Fruit fly (Drosophila melanogaster) whole organism, embryonic: Measurements from ENCODE around the gene Crtc.

Source experiments
- Adf1 ChIP-seq: fragments of 200-800 bp; sonication (Bioruptor generic); IDR thresholded peaks from 2 replicates; pipeline ENCODE4 v1.3.6; 2022; ENCODE audit warnings: missing biosample characterization, missing genetic modification characterization
- Atf6 ChIP-seq: fragments of 200-800 bp; sonication (Bioruptor generic); IDR thresholded peaks from 2 replicates; pipeline ENCODE4 v1.3.6; 2022; ENCODE audit warnings: missing biosample characterization, missing genetic modification characterization
- CG10431 ChIP-seq: fragments of 200-800 bp; sonication (Bioruptor generic); optimal IDR thresholded peaks from 3 replicates; lab custom pipeline; 2018; ENCODE audit warnings: missing biosample characterization, mild to moderate bottlenecking, missing genetic modification characterization
- CG11093 ChIP-seq: fragments of 200-800 bp; sonication (Bioruptor generic); IDR thresholded peaks from 3 replicates; pipeline ENCODE4 v1.3.6; 2022; ENCODE audit warnings: missing biosample characterization, missing genetic modification characterization
- CG11696 ChIP-seq: fragments of 200-800 bp; sonication (Bioruptor generic); IDR thresholded peaks from 2 replicates; pipeline ENCODE4 v1.3.6; 2022; ENCODE audit warnings: missing biosample characterization, missing genetic modification characterization
- CG13624 ChIP-seq: fragments of 200-800 bp; sonication (Bioruptor generic); optimal IDR thresholded peaks from 2 replicates; lab custom pipeline; 2016; ENCODE audit warnings: missing biosample characterization, missing genetic modification characterization
- CG13775 ChIP-seq: fragments of 200-800 bp; sonication (Bioruptor generic); optimal IDR thresholded peaks from 3 replicates; lab custom pipeline; 2017; ENCODE audit warnings: missing biosample characterization, mild to moderate bottlenecking, missing genetic modification characterization
- CG15696 ChIP-seq: fragments of 200-800 bp; sonication (Bioruptor generic); optimal IDR thresholded peaks from 2 replicates; lab custom pipeline; 2019; ENCODE audit warnings: missing biosample characterization, mild to moderate bottlenecking, missing genetic modification characterization, moderate library complexity
- CG1603 ChIP-seq: fragments of 200-800 bp; sonication (Bioruptor generic); optimal IDR thresholded peaks from 2 replicates; lab custom pipeline; 2019; ENCODE audit warnings: missing biosample characterization, mild to moderate bottlenecking, missing genetic modification characterization, moderate library complexity
- CG17359 ChIP-seq: fragments of 200-800 bp; sonication (Bioruptor generic); optimal IDR thresholded peaks from 3 replicates; lab custom pipeline; 2018; ENCODE audit warnings: missing biosample characterization, mild to moderate bottlenecking, missing genetic modification characterization, moderate library complexity
- CG18619 ChIP-seq: fragments of 200-800 bp; sonication (Bioruptor generic); optimal IDR thresholded peaks from 3 replicates; lab custom pipeline; 2017; ENCODE audit warnings: missing biosample characterization, mild to moderate bottlenecking, missing genetic modification characterization
- CG34422 ChIP-seq: fragments of 200-800 bp; sonication (Bioruptor generic); IDR thresholded peaks from 3 replicates; pipeline ENCODE4 v1.3.6; 2022; ENCODE audit warnings: missing biosample characterization, missing genetic modification characterization
- CG7357 ChIP-seq: fragments of 200-800 bp; sonication (Bioruptor generic); IDR thresholded peaks from 3 replicates; pipeline ENCODE4 v1.3.6; 2022; ENCODE audit warnings: missing biosample characterization, missing genetic modification characterization
- CG7745 ChIP-seq: fragments of 200-800 bp; sonication (Bioruptor generic); optimal IDR thresholded peaks from 2 replicates; lab custom pipeline; 2018; ENCODE audit warnings: missing biosample characterization, mild to moderate bottlenecking, missing genetic modification characterization, moderate library complexity
- CHES-1-like ChIP-seq: fragments of 200-800 bp; sonication (Bioruptor generic); optimal IDR thresholded peaks from 2 replicates; lab custom pipeline; 2016; ENCODE audit warnings: missing biosample characterization, missing genetic modification characterization
- Dbx ChIP-seq: fragments of 200-800 bp; sonication (Bioruptor generic); IDR thresholded peaks from 3 replicates; pipeline ENCODE4 v1.3.6; 2022; ENCODE audit warnings: missing biosample characterization, missing genetic modification characterization
- Dp ChIP-seq: fragments of 200-800 bp; sonication (Bioruptor generic); optimal IDR thresholded peaks from 2 replicates; lab custom pipeline; 2018; ENCODE audit warnings: missing biosample characterization, mild to moderate bottlenecking, missing genetic modification characterization, moderate library complexity
- GATAe ChIP-seq: fragments of 200-800 bp; sonication (Bioruptor generic); conservative IDR thresholded peaks from 2 replicates; pipeline ENCODE4 v1.3.6; 2022; ENCODE audit warnings: missing biosample characterization, missing genetic modification characterization
- H2.0 ChIP-seq: fragments of 200-800 bp; sonication (Bioruptor generic); IDR thresholded peaks from 2 replicates; pipeline ENCODE4 v1.3.6; 2022; ENCODE audit warnings: missing biosample characterization, missing genetic modification characterization
- HHEX ChIP-seq: fragments of 200-800 bp; sonication (Bioruptor generic); optimal IDR thresholded peaks from 3 replicates; lab custom pipeline; 2017; ENCODE audit warnings: missing biosample characterization, mild to moderate bottlenecking, missing genetic modification characterization, missing genetic modification reagents
- HLH3B ChIP-seq: fragments of 200-800 bp; sonication (Bioruptor generic); IDR thresholded peaks from 2 replicates; pipeline ENCODE4 v1.3.6; 2022; ENCODE audit warnings: missing biosample characterization, missing genetic modification characterization
- Hand ChIP-seq: fragments of 200-800 bp; sonication (Bioruptor generic); optimal IDR thresholded peaks from 2 replicates; lab custom pipeline; 2017; ENCODE audit warnings: mild to moderate bottlenecking, missing biosample characterization, missing genetic modification reagents, missing genetic modification characterization
- MESR4 ChIP-seq: fragments of 200-800 bp; sonication (Bioruptor generic); optimal IDR thresholded peaks from 2 replicates; lab custom pipeline; 2018; ENCODE audit warnings: missing biosample characterization, mild to moderate bottlenecking, missing genetic modification characterization, moderate library complexity
- Max ChIP-seq: fragments of 200-800 bp; sonication (Bioruptor generic); optimal IDR thresholded peaks from 2 replicates; lab custom pipeline; 2016; ENCODE audit warnings: missing biosample characterization, mild to moderate bottlenecking, missing genetic modification characterization
- Meics ChIP-seq: fragments of 200-800 bp; sonication (Bioruptor generic); optimal IDR thresholded peaks from 2 replicates; lab custom pipeline; 2017; ENCODE audit warnings: missing biosample characterization, mild to moderate bottlenecking, missing genetic modification characterization
- Nf-YB ChIP-seq: fragments of 200-800 bp; sonication (Bioruptor generic); optimal IDR thresholded peaks from 3 replicates; lab custom pipeline; 2019; ENCODE audit warnings: missing biosample characterization, mild to moderate bottlenecking, missing genetic modification characterization, moderate library complexity
- NfI ChIP-seq: fragments of 200-800 bp; sonication (Bioruptor generic); optimal IDR thresholded peaks from 3 replicates; lab custom pipeline; 2018; ENCODE audit warnings: missing biosample characterization, mild to moderate bottlenecking, missing genetic modification characterization, moderate library complexity
- Ravus ChIP-seq: fragments of 200-800 bp; sonication (Bioruptor generic); IDR thresholded peaks from 2 replicates; pipeline ENCODE4 v1.3.6; 2022; ENCODE audit warnings: missing biosample characterization, missing genetic modification characterization
- Scr ChIP-seq: fragments of 200-800 bp; sonication (Bioruptor generic); IDR thresholded peaks from 2 replicates; pipeline ENCODE4 v1.3.6; 2022; ENCODE audit warnings: missing biosample characterization, missing genetic modification characterization; ENCODE audit not compliant: partially characterized antibody
- Sox100B ChIP-seq: fragments of 200-800 bp; sonication (Bioruptor generic); optimal IDR thresholded peaks from 3 replicates; lab custom pipeline; 2018; ENCODE audit warnings: missing biosample characterization, mild to moderate bottlenecking, missing genetic modification characterization
- ato ChIP-seq: fragments of 200-800 bp; sonication (Bioruptor generic); IDR thresholded peaks from 2 replicates; pipeline ENCODE4 v1.3.6; 2022; ENCODE audit warnings: missing biosample characterization, missing genetic modification characterization; ENCODE audit not compliant: partially characterized antibody
- bowl ChIP-seq: fragments of 200-800 bp; sonication (Bioruptor generic); IDR thresholded peaks from 2 replicates; pipeline ENCODE4 v1.3.6; 2022; ENCODE audit warnings: missing biosample characterization, missing genetic modification characterization
- br ChIP-seq: fragments of >200 bp; optimal IDR thresholded peaks from 2 replicates; lab custom pipeline; 2017
- bsh ChIP-seq, 2 experiments: fragments of 200-800 bp; sonication (Bioruptor generic); optimal IDR thresholded peaks; 2 replicates each; lab custom pipeline; 2017 to 2018; ENCODE audit warnings: mild to moderate bottlenecking in 2 of 2, missing biosample characterization in 2 of 2, missing genetic modification characterization in 2 of 2, moderate library complexity in 1 of 2
- crc ChIP-seq: fragments of 200-800 bp; sonication (Bioruptor generic); optimal IDR thresholded peaks from 2 replicates; lab custom pipeline; 2016; ENCODE audit warnings: missing biosample characterization, missing genetic modification characterization
- crp ChIP-seq, 2 experiments: fragments of 200-800 bp; sonication (Bioruptor generic); optimal IDR thresholded peaks; 2 replicates in 1 of 2; 3 replicates in 1 of 2; lab custom pipeline; 2017; ENCODE audit warnings: missing biosample characterization in 2 of 2, missing genetic modification characterization in 2 of 2, mild to moderate bottlenecking in 1 of 2, moderate library complexity in 1 of 2
- grn ChIP-seq: fragments of 200-800 bp; sonication (Bioruptor generic); optimal IDR thresholded peaks from 3 replicates; lab custom pipeline; 2017; ENCODE audit warnings: missing biosample characterization, missing genetic modification characterization
- h ChIP-seq: fragments of >200 bp; optimal IDR thresholded peaks from 2 replicates; lab custom pipeline; 2017
- ham ChIP-seq: fragments of 200-800 bp; sonication (Bioruptor generic); IDR thresholded peaks from 2 replicates; pipeline ENCODE4 v1.3.6; 2022; ENCODE audit warnings: missing biosample characterization, missing genetic modification characterization
- nerfin-2 ChIP-seq: fragments of 200-800 bp; sonication (Bioruptor generic); IDR thresholded peaks from 2 replicates; pipeline ENCODE4 v1.3.6; 2022; ENCODE audit warnings: missing biosample characterization, missing genetic modification characterization; ENCODE audit not compliant: partially characterized antibody
- oc ChIP-seq: fragments of 200-800 bp; sonication (Bioruptor generic); optimal IDR thresholded peaks from 2 replicates; lab custom pipeline; 2018; ENCODE audit warnings: missing biosample characterization, mild to moderate bottlenecking, missing genetic modification characterization, moderate library complexity
- org-1 ChIP-seq: fragments of 200-800 bp; sonication (Bioruptor generic); optimal IDR thresholded peaks from 2 replicates; lab custom pipeline; 2017; ENCODE audit warnings: missing biosample characterization, missing genetic modification characterization
- sens ChIP-seq: fragments of 200-800 bp; sonication (Bioruptor generic); peaks from one replicate; lab custom pipeline; 2016; ENCODE audit warnings: missing biosample characterization, missing genetic modification characterization
- shn ChIP-seq: fragments of 200-800 bp; sonication (Bioruptor generic); optimal IDR thresholded peaks from 3 replicates; lab custom pipeline; 2016; ENCODE audit warnings: missing biosample characterization, missing genetic modification characterization
- sim ChIP-seq: fragments of 200-800 bp; sonication (Bioruptor generic); IDR thresholded peaks from 2 replicates; pipeline ENCODE4 v1.3.6; 2022; ENCODE audit warnings: missing biosample characterization, missing genetic modification characterization
- sr ChIP-seq: fragments of 200-800 bp; sonication (Bioruptor generic); IDR thresholded peaks from 3 replicates; pipeline ENCODE4 v1.3.6; 2022; ENCODE audit warnings: missing biosample characterization, missing genetic modification characterization
- stwl ChIP-seq: fragments of 200-800 bp; sonication (Bioruptor generic); optimal IDR thresholded peaks from 3 replicates; lab custom pipeline; 2018; ENCODE audit warnings: missing biosample characterization, mild to moderate bottlenecking, missing genetic modification characterization, moderate library complexity
- tup ChIP-seq: fragments of 200-800 bp; sonication (Bioruptor generic); optimal IDR thresholded peaks from 2 replicates; lab custom pipeline; 2016; ENCODE audit warnings: missing biosample characterization, mild to moderate bottlenecking, missing genetic modification characterization, moderate library complexity

Crtc gene

DNA sequence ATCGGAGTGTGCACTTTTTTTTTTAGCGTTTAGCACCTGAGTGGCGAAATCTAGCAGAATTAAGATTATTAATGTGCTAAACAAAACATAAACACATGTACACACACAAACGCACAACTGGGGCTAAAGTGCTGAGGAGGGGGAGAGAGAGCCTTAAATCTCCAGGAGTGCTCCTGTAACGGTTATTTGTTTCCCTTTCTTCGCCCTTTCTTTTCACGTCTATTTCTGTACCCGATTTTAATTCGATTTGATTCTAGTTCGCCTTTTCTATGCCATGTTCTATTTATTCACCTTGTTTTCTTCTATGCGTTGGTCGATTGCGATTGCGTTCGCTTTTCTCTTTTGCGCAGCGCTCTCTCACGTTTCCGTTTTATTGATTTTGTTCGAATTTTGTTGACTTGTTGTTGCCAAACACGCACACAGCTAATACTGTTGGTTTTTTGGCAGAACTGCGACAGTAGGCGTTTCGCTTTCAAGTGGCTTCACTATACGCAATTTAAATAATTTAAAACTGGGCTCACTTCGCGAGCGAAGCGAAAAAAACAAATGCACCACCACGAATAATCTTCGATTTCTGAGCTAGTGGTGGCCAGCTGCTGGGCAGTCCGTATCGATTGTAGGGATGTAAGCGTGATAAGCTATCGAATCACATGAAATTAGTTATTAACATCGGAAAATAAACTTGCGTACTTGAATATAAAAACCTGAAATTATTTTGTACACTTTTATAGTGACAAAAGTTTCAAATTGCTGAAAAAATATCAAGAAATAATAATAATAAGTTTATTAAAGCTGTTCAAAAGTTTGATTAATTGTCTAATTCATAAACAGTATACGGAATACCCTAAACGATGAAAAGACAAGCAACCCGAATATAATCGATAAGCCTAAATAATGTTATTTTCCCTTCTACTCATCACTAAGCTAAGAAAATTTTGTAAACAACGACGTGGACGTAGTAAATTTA lies 15.1 kb downstream of the Crtc start, which contains the start of the genes Krn, Ndfip and CG7484 (continued):
- peak; percentile 98 for TF ChIP-seq Scr (GFP tag; lab: Robert Waterston, UW)
- TF ChIP-seq sim (GFP tag; lab: Robert Waterston, UW), result no peak
- TF ChIP-seq CG1603 (tag; lab: Kevin White, UChicago), result peak; percentile 60
- peak; percentile 95 for TF ChIP-seq sens (GFP tag; lab: Kevin White, UChicago)
- no peak; the same call in 1 of the 2 replicates for TF ChIP-seq GATAe (GFP tag; lab: Robert Waterston, UW)
- peak; percentile 47; the same call in 1 of the 2 replicates for TF ChIP-seq Adf1 (GFP tag; lab: Robert Waterston, UW)
- peak; percentile 59 for TF ChIP-seq org-1 (GFP tag; lab: Kevin White, UChicago)
- TF ChIP-seq Sox100B (GFP tag; lab: Kevin White, UChicago), result peak; percentile 84
- TF ChIP-seq sr (GFP tag; lab: Robert Waterston, UW), result 0 out of 3 replicates have a peak, but pooled peaks have one; percentile 5
- TF ChIP-seq CG7745 (tag; lab: Kevin White, UChicago), result peak; percentile 27
- peak; percentile 74 for TF ChIP-seq oc (tag; lab: Kevin White, UChicago)
- TF ChIP-seq MESR4 (GFP tag; lab: Kevin White, UChicago), result peak; percentile 86
- peak; percentile 94 for TF ChIP-seq CG15696 (tag; lab: Kevin White, UChicago)
- TF ChIP-seq nerfin-2 (GFP tag; lab: Robert Waterston, UW), result peak; percentile 88
- TF ChIP-seq tup (GFP tag; lab: Kevin White, UChicago), result peak; percentile 65
- peak; percentile 81 for TF ChIP-seq Atf6
- peak; percentile 76 for TF ChIP-seq HLH3B
- peak; percentile 74 for TF ChIP-seq CG13624 (GFP tag; lab: Kevin White, UChicago)
- no peak for TF ChIP-seq crc
- TF ChIP-seq bsh (GFP tag; optimal IDR thresholded peaks at IDR 0.05; lab: Kevin White, UChicago), result peak in 1 of 2 experiments; percentile 84
- peak; percentile 15 for TF ChIP-seq Dp (GFP tag; lab: Kevin White, UChicago)
- peak; percentile 87 for TF ChIP-seq CG17359 (tag; lab: Kevin White, UChicago)
- peak; percentile 92 for TF ChIP-seq CG13775 (GFP tag; lab: Kevin White, UChicago)
- TF ChIP-seq br (lab: Kevin White, UChicago), result no peak
- TF ChIP-seq stwl (tag; lab: Kevin White, UChicago), result peak; percentile 67
- TF ChIP-seq crp (GFP tag; optimal IDR thresholded peaks at IDR 0.05; lab: Kevin White, UChicago), result peak in 1 of 2 experiments; percentile 49
- TF ChIP-seq Nf-YB (GFP tag; lab: Kevin White, UChicago), result peak; percentile 72
- peak; percentile 10 for TF ChIP-seq CG10431
- TF ChIP-seq CG7357 (GFP tag; lab: Robert Waterston, UW), result peak; percentile 67; the same call in 2 of the 3 replicates
- TF ChIP-seq CG18619 (GFP tag; lab: Kevin White, UChicago), result peak; percentile 79
- peak; percentile 86 for TF ChIP-seq CG34422
- TF ChIP-seq h (lab: Kevin White, UChicago), result no peak
- TF ChIP-seq Ravus (GFP tag; lab: Robert Waterston, UW), result peak; percentile 26
- TF ChIP-seq CG11093 (GFP tag; lab: Robert Waterston, UW), result peak; percentile 72
- peak; percentile 76 for TF ChIP-seq Max (GFP tag; lab: Kevin White, UChicago)
- TF ChIP-seq Meics (GFP tag; lab: Kevin White, UChicago), result peak; percentile 84
- TF ChIP-seq ham (GFP tag; lab: Robert Waterston, UW), result 0 out of 2 replicates have a peak, but pooled peaks have one; percentile 59
- TF ChIP-seq bowl, result no peak
- TF ChIP-seq Hand (GFP tag; lab: Kevin White, UChicago), result peak; percentile 42
- TF ChIP-seq H2.0 (GFP tag; lab: Robert Waterston, UW), result peak; percentile 65
- TF ChIP-seq shn (GFP tag; lab: Kevin White, UChicago), result peak; percentile 72
- peak; percentile 78 for TF ChIP-seq HHEX
- TF ChIP-seq CHES-1-like, result peak; percentile 86
- TF ChIP-seq Dbx, result peak; percentile 94
- peak; percentile 85 for TF ChIP-seq NfI (GFP tag; lab: Kevin White, UChicago)
- TF ChIP-seq ato, result peak; percentile 27; the same call in 1 of the 2 replicates
- TF ChIP-seq grn (GFP tag; lab: Kevin White, UChicago), result peak; percentile 60
- 0 out of 2 replicates have a peak, but pooled peaks have one; percentile 38 for TF ChIP-seq CG11696
